Worm (Caenorhabditis elegans) whole organism, L3 larva: Measurements from ENCODE around the gene bath-45.

Experiments
- ZK546.5 ChIP-seq: sonication (generic microtip); optimal IDR thresholded peaks from 2 replicates; lab custom pipeline; 2017; ENCODE audit warnings: missing biosample characterization, missing genetic modification characterization
- ama-1 ChIP-seq: fragments of 150-350 bp; optimal IDR thresholded peaks from 2 replicates; lab custom pipeline; 2018
- ceh-16 ChIP-seq: sonication (generic microtip); optimal IDR thresholded peaks from 2 replicates; lab custom pipeline; 2017; ENCODE audit warnings: missing biosample characterization, missing genetic modification characterization
- ceh-82 ChIP-seq: fragments of 150-350 bp; optimal IDR thresholded peaks from 2 replicates; lab custom pipeline; 2014; ENCODE audit warnings: missing biosample characterization, missing genetic modification characterization
- elt-2 ChIP-seq: sonication (generic microtip); optimal IDR thresholded peaks from 2 replicates; lab custom pipeline; 2016; ENCODE audit warnings: missing genetic modification reagents, mild to moderate bottlenecking, missing genetic modification characterization, missing compliant biosample characterization
- fos-1 ChIP-seq: fragments of 150-350 bp; optimal IDR thresholded peaks from 2 replicates; lab custom pipeline; 2014; ENCODE audit warnings: missing biosample characterization, missing genetic modification characterization
- lin-39 ChIP-seq: fragments of 150-350 bp; optimal IDR thresholded peaks from 2 replicates; lab custom pipeline; 2018; ENCODE audit warnings: missing biosample characterization, missing genetic modification reagents, missing genetic modification characterization
- mdl-1 ChIP-seq: fragments of 150-350 bp; optimal IDR thresholded peaks from 2 replicates; lab custom pipeline; 2014; ENCODE audit warnings: missing biosample characterization, missing genetic modification characterization
- nfya-1 ChIP-seq: sonication (generic microtip); optimal IDR thresholded peaks from 2 replicates; lab custom pipeline; 2017; ENCODE audit warnings: missing genetic modification characterization, mild to moderate bottlenecking, missing compliant biosample characterization, antibody characterized with exemption, moderate library complexity; ENCODE audit not compliant: insufficient read depth
- pha-4 ChIP-seq: fragments of 150-350 bp; optimal IDR thresholded peaks from 2 replicates; lab custom pipeline; 2014; ENCODE audit warnings: missing biosample characterization, missing genetic modification reagents, missing genetic modification characterization
- skn-1 ChIP-seq: fragments of 150-350 bp; optimal IDR thresholded peaks from 2 replicates; lab custom pipeline; 2014; ENCODE audit warnings: missing biosample characterization, missing genetic modification characterization
- ztf-4 ChIP-seq: fragments of 150-350 bp; optimal IDR thresholded peaks from 2 replicates; lab custom pipeline; 2014; ENCODE audit warnings: missing biosample characterization, missing genetic modification characterization

- TF ChIP-seq ama-1 (no peak), ceh-16 (no peak), mdl-1 (tag; lab: Kevin White, UChicago) (no peak), fos-1 (tag; lab: Kevin White, UChicago) (no peak), elt-2 (tag; lab: Kevin White, UChicago) (no peak), pha-4 (tag; lab: Kevin White, UChicago) (no peak), ZK546.5 (tag; lab: Kevin White, UChicago) (no peak), nfya-1 (tag; lab: Kevin White, UChicago) (no peak), skn-1 (tag; lab: Kevin White, UChicago) (no peak), ceh-82 (tag; lab: Kevin White, UChicago) (no peak), ztf-4 (tag; lab: Kevin White, UChicago) (no peak), lin-39 (no peak)
Observed at ce11 chrII:13170696-13171095, 47.9 kb downstream of the bath-45 start.
